Fruit fly (Drosophila melanogaster) whole organism, embryonic: ENCODE measurements around the gene ND-24L.
A peak's percentile ranks its signal among the peaks of the same experiment; 100 is the strongest.

ENCODE experiments used
- CG10959 ChIP-seq: fragments of 200-800 bp; sonication (Bioruptor generic); IDR thresholded peaks from 2 replicates; pipeline ENCODE4 v1.3.6; 2022; ENCODE audit warnings: missing biosample characterization, missing genetic modification characterization
- CG32532 ChIP-seq: fragments of 200-800 bp; sonication (Bioruptor generic); IDR thresholded peaks from 2 replicates; pipeline ENCODE4 v1.3.6; 2022; ENCODE audit warnings: missing biosample characterization, missing genetic modification characterization
- Ets65A ChIP-seq: fragments of 200-800 bp; sonication (Bioruptor generic); peaks from one replicate; lab custom pipeline; 2016; ENCODE audit warnings: missing biosample characterization, missing genetic modification characterization
- NC2α ChIP-seq: fragments of 200-800 bp; sonication (Bioruptor generic); optimal IDR thresholded peaks from 2 replicates; lab custom pipeline; 2016; ENCODE audit warnings: missing biosample characterization, missing genetic modification characterization
- inv ChIP-seq: fragments of 200-800 bp; sonication (Bioruptor generic); IDR thresholded peaks from 2 replicates; pipeline ENCODE4 v1.3.6; 2022; ENCODE audit warnings: missing biosample characterization, missing genetic modification characterization; ENCODE audit not compliant: partially characterized antibody
- nom ChIP-seq: fragments of 200-800 bp; sonication (Bioruptor generic); optimal IDR thresholded peaks from 2 replicates; lab custom pipeline; 2017; ENCODE audit warnings: missing biosample characterization, missing genetic modification characterization, mild to moderate bottlenecking, moderate library complexity, missing genetic modification reagents
- zf30C ChIP-seq: fragments of 200-800 bp; sonication (Bioruptor generic); optimal IDR thresholded peaks from 3 replicates; lab custom pipeline; 2018; ENCODE audit warnings: missing biosample characterization, mild to moderate bottlenecking, missing genetic modification characterization

dm6 chr3L:17359225-17359773 lies 38.7 kb upstream of the ND-24L start, which contains the start of gene tap:
- no peak for TF ChIP-seq inv
- TF ChIP-seq nom (GFP tag; lab: Kevin White, UChicago), result no peak
- no peak for TF ChIP-seq zf30C (GFP tag; lab: Kevin White, UChicago)
- no peak for TF ChIP-seq CG10959 (GFP tag; lab: Robert Waterston, UW)
- no peak for TF ChIP-seq NC2α (GFP tag; lab: Kevin White, UChicago)
- TF ChIP-seq Ets65A, result peak; percentile 70
- no peak for TF ChIP-seq CG32532 (GFP tag; lab: Robert Waterston, UW)
